Worm (Caenorhabditis elegans) whole organism, young adult: Measurements from ENCODE around the gene nspa-2.

Experiments
- B0019.2 ChIP-seq: fragments of 200-800 bp; sonication (Bioruptor generic); conservative IDR thresholded peaks from 2 replicates; pipeline ENCODE4 v1.3.6; 2022; ENCODE audit warnings: missing genetic modification reagents, missing genetic modification characterization, missing compliant biosample characterization
- B0035.1 ChIP-seq: sonication (generic microtip); optimal IDR thresholded peaks from 2 replicates; lab custom pipeline; 2016; ENCODE audit warnings: missing genetic modification characterization, mild to moderate bottlenecking, missing compliant biosample characterization, missing genotype, missing genetic modification reagents
- B0336.3 ChIP-seq: fragments of 200-800 bp; sonication (Bioruptor generic); IDR thresholded peaks from 2 replicates; pipeline ENCODE4 v1.3.6; 2022; ENCODE audit warnings: missing genetic modification characterization, missing compliant biosample characterization
- D2030.7 ChIP-seq: fragments of 200-800 bp; sonication (Bioruptor generic); IDR thresholded peaks from 2 replicates; pipeline ENCODE4 v1.3.6; 2022; ENCODE audit warnings: missing genetic modification reagents, missing genetic modification characterization, missing compliant biosample characterization
- F10E7.11 ChIP-seq: sonication (generic microtip); optimal IDR thresholded peaks from 2 replicates; lab custom pipeline; 2017; ENCODE audit warnings: mild to moderate bottlenecking, missing genetic modification characterization, moderate library complexity, missing compliant biosample characterization
- F22D6.2 ChIP-seq: sonication (generic microtip); optimal IDR thresholded peaks from 2 replicates; lab custom pipeline; 2016; ENCODE audit warnings: mild to moderate bottlenecking, missing genetic modification characterization, missing compliant biosample characterization
- F55B11.4 ChIP-seq: sonication (generic microtip); optimal IDR thresholded peaks from 2 replicates; lab custom pipeline; 2016; ENCODE audit warnings: missing compliant biosample characterization, missing genetic modification characterization, borderline replicate concordance; ENCODE audit not compliant: insufficient read depth
- K12H6.12 ChIP-seq: fragments of 200-800 bp; sonication (Bioruptor generic); optimal IDR thresholded peaks from 2 replicates; lab custom pipeline; 2018; ENCODE audit warnings: mild to moderate bottlenecking, missing genetic modification characterization, missing compliant biosample characterization
- T07F8.4 ChIP-seq: sonication (generic microtip); optimal IDR thresholded peaks from 2 replicates; lab custom pipeline; 2016; ENCODE audit warnings: mild to moderate bottlenecking, missing genetic modification characterization, moderate library complexity, missing compliant biosample characterization
- Y67H2A.10 ChIP-seq: fragments of 200-800 bp; sonication (Bioruptor generic); conservative IDR thresholded peaks from 2 replicates; pipeline ENCODE4 v1.3.6; 2022; ENCODE audit warnings: missing genetic modification reagents, missing genetic modification characterization, missing compliant biosample characterization
- akir-1 ChIP-seq: fragments of 200-800 bp; sonication (Bioruptor generic); optimal IDR thresholded peaks from 2 replicates; lab custom pipeline; 2018; ENCODE audit warnings: mild to moderate bottlenecking, missing genetic modification characterization, moderate library complexity, missing compliant biosample characterization
- ama-1 ChIP-seq, 3 experiments: fragments of 150-350 bp in 1 of 3; sonication (generic microtip) in 2 of 3; optimal IDR thresholded peaks; 2 replicates each; lab custom pipeline; 2014 to 2018; ENCODE audit warnings: missing biosample characterization in 2 of 3, missing genetic modification characterization in 2 of 3, missing genetic modification reagents in 2 of 3
- aptf-2 ChIP-seq: fragments of 200-800 bp; sonication (Bioruptor generic); conservative IDR thresholded peaks from 2 replicates; pipeline ENCODE4 v1.3.6; 2022; ENCODE audit warnings: missing genetic modification reagents, missing genetic modification characterization, missing compliant biosample characterization
- aptf-3 ChIP-seq: fragments of 200-800 bp; sonication (Bioruptor generic); IDR thresholded peaks from 2 replicates; pipeline ENCODE4 v1.3.6; 2022; ENCODE audit warnings: missing genetic modification characterization, missing compliant biosample characterization
- attf-3 ChIP-seq: fragments of 200-800 bp; sonication (Bioruptor generic); conservative IDR thresholded peaks from 2 replicates; pipeline ENCODE4 v1.3.6; 2022; ENCODE audit warnings: missing genetic modification reagents, missing genetic modification characterization, missing compliant biosample characterization
- cebp-1 ChIP-seq, 2 experiments: fragments of 200-800 bp in 1 of 2; sonication (Bioruptor generic) in 1 of 2; sonication (generic microtip) in 1 of 2; IDR thresholded peaks in 1 of 2; optimal IDR thresholded peaks in 1 of 2; 2 replicates each; pipeline versions ENCODE4 v1.3.6 to Lab custom; 2017 to 2022; ENCODE audit warnings: missing compliant biosample characterization in 2 of 2, missing genetic modification characterization in 2 of 2, mild to moderate bottlenecking in 1 of 2, missing genetic modification reagents in 1 of 2, moderate library complexity in 1 of 2
- ceh-40 ChIP-seq: fragments of 200-800 bp; sonication (Bioruptor generic); IDR thresholded peaks from 2 replicates; pipeline ENCODE4 v1.3.6; 2022; ENCODE audit warnings: missing genetic modification characterization, missing compliant biosample characterization
- chd-7 ChIP-seq: sonication (generic microtip); optimal IDR thresholded peaks from 2 replicates; lab custom pipeline; 2016; ENCODE audit warnings: mild to moderate bottlenecking, missing genetic modification characterization, moderate library complexity, missing compliant biosample characterization
- dox-1 ChIP-seq: fragments of 200-800 bp; sonication (Bioruptor generic); IDR thresholded peaks from 2 replicates; pipeline ENCODE4 v1.3.6; 2022; ENCODE audit warnings: missing genetic modification reagents, missing genetic modification characterization, missing compliant biosample characterization
- dpl-1 ChIP-seq: fragments of 150-350 bp; optimal IDR thresholded peaks from 2 replicates; lab custom pipeline; 2014; ENCODE audit warnings: missing biosample characterization, missing genetic modification reagents, missing genetic modification characterization
- egl-18 ChIP-seq: fragments of 200-800 bp; sonication (Bioruptor generic); IDR thresholded peaks from 2 replicates; pipeline ENCODE4 v1.3.6; 2022; ENCODE audit warnings: missing genetic modification reagents, missing genetic modification characterization, missing compliant biosample characterization
- egl-44 ChIP-seq: fragments of 200-800 bp; sonication (Bioruptor generic); IDR thresholded peaks from 2 replicates; pipeline ENCODE4 v1.3.6; 2022; ENCODE audit warnings: missing genetic modification reagents, missing genetic modification characterization, missing compliant biosample characterization
- ekl-4 ChIP-seq: fragments of 200-800 bp; sonication (Bioruptor generic); IDR thresholded peaks from 2 replicates; pipeline ENCODE4 v1.3.6; 2022; ENCODE audit warnings: missing genetic modification reagents, missing genetic modification characterization, missing compliant biosample characterization
- ets-4 ChIP-seq: fragments of 200-800 bp; sonication (Bioruptor generic); optimal IDR thresholded peaks from 2 replicates; lab custom pipeline; 2018; ENCODE audit warnings: mild to moderate bottlenecking, missing genetic modification characterization, missing compliant biosample characterization
- gei-17 ChIP-seq: fragments of 200-800 bp; sonication (Bioruptor generic); optimal IDR thresholded peaks from 2 replicates; lab custom pipeline; 2018; ENCODE audit warnings: mild to moderate bottlenecking, missing genetic modification characterization, missing compliant biosample characterization
- hlh-26 ChIP-seq: fragments of 200-800 bp; sonication (Bioruptor generic); conservative IDR thresholded peaks from 2 replicates; pipeline ENCODE4 v1.3.6; 2022; ENCODE audit warnings: missing genetic modification reagents, missing genetic modification characterization, missing compliant biosample characterization
- lin-35 ChIP-seq, 3 experiments: fragments of 150-350 bp in 2 of 3; sonication (generic microtip) in 1 of 3; optimal IDR thresholded peaks; 2 replicates each; lab custom pipeline; 2014 to 2018; ENCODE audit warnings: missing biosample characterization in 3 of 3, missing genetic modification characterization in 3 of 3, missing genetic modification reagents in 3 of 3
- lsl-1 ChIP-seq: fragments of 200-800 bp; sonication (Bioruptor generic); optimal IDR thresholded peaks from 2 replicates; lab custom pipeline; 2018; ENCODE audit warnings: mild to moderate bottlenecking, missing genetic modification characterization, moderate library complexity, missing compliant biosample characterization
- lsy-27 ChIP-seq: sonication (generic microtip); optimal IDR thresholded peaks from 2 replicates; lab custom pipeline; 2017; ENCODE audit warnings: missing genetic modification characterization, mild to moderate bottlenecking, missing compliant biosample characterization, antibody characterized with exemption, missing genotype, borderline replicate concordance; ENCODE audit not compliant: insufficient read depth
- madf-8 ChIP-seq: fragments of 200-800 bp; sonication (Bioruptor generic); conservative IDR thresholded peaks from 2 replicates; pipeline ENCODE4 v1.3.6; 2022; ENCODE audit warnings: missing genetic modification reagents, missing genetic modification characterization, missing compliant biosample characterization
- mcd-1 ChIP-seq: fragments of 200-800 bp; sonication (Bioruptor generic); IDR thresholded peaks from 2 replicates; pipeline ENCODE4 v1.3.6; 2022; ENCODE audit warnings: missing genetic modification reagents, missing genetic modification characterization, missing compliant biosample characterization
- mes-4 ChIP-seq: sonication (generic microtip); optimal IDR thresholded peaks from 2 replicates; lab custom pipeline; 2016; ENCODE audit warnings: missing genotype, missing genetic modification characterization, missing compliant biosample characterization
- nfya-2 ChIP-seq: fragments of 200-800 bp; sonication (Bioruptor generic); IDR thresholded peaks from 2 replicates; pipeline ENCODE4 v1.3.6; 2022; ENCODE audit warnings: missing genetic modification reagents, missing genetic modification characterization, missing compliant biosample characterization
- nfyb-1 ChIP-seq: fragments of 200-800 bp; sonication (Bioruptor generic); IDR thresholded peaks from 2 replicates; pipeline ENCODE4 v1.3.6; 2022; ENCODE audit warnings: missing genetic modification reagents, missing genetic modification characterization, missing compliant biosample characterization
- nhr-27 ChIP-seq: fragments of 200-800 bp; sonication (Bioruptor generic); optimal IDR thresholded peaks from 2 replicates; lab custom pipeline; 2018; ENCODE audit warnings: mild to moderate bottlenecking, missing genetic modification characterization, moderate library complexity, missing compliant biosample characterization
- nhr-80 ChIP-seq: sonication (generic microtip); optimal IDR thresholded peaks from 2 replicates; lab custom pipeline; 2016; ENCODE audit warnings: missing genetic modification characterization, missing compliant biosample characterization
- pha-4 ChIP-seq: fragments of 150-350 bp; sonication (generic microtip); optimal IDR thresholded peaks from 2 replicates; lab custom pipeline; 2014; ENCODE audit warnings: missing biosample characterization, missing genetic modification reagents, missing genetic modification characterization
- sdz-38 ChIP-seq: sonication (generic microtip); optimal IDR thresholded peaks from 2 replicates; lab custom pipeline; 2016; ENCODE audit warnings: missing genotype, missing genetic modification characterization, missing compliant biosample characterization
- snpc-4 ChIP-seq, 5 experiments: fragments of 150-350 bp in 1 of 5; sonication (generic microtip) in 4 of 5; optimal IDR thresholded peaks; 2 replicates each; lab custom pipeline; 2014 to 2018; ENCODE audit warnings: missing genetic modification characterization in 5 of 5, missing biosample characterization in 3 of 5, antibody characterized with exemption in 2 of 5, mild to moderate bottlenecking in 2 of 5, missing compliant biosample characterization in 2 of 5, missing genotype in 2 of 5, moderate library complexity in 2 of 5, missing genetic modification reagents in 1 of 5
- somi-1 ChIP-seq: fragments of 200-800 bp; sonication (Bioruptor generic); optimal IDR thresholded peaks from 2 replicates; lab custom pipeline; 2018; ENCODE audit warnings: mild to moderate bottlenecking, missing genetic modification characterization, missing compliant biosample characterization
- tlf-1 ChIP-seq: fragments of 200-800 bp; sonication (Bioruptor generic); optimal IDR thresholded peaks from 2 replicates; lab custom pipeline; 2018; ENCODE audit warnings: mild to moderate bottlenecking, missing genetic modification characterization, missing compliant biosample characterization
- zim-3 ChIP-seq: sonication (generic microtip); optimal IDR thresholded peaks from 2 replicates; lab custom pipeline; 2017; ENCODE audit warnings: mild to moderate bottlenecking, missing genetic modification characterization, moderate library complexity, missing compliant biosample characterization
- ztf-18 ChIP-seq: sonication (generic microtip); optimal IDR thresholded peaks from 2 replicates; lab custom pipeline; 2016; ENCODE audit warnings: missing genotype, mild to moderate bottlenecking, missing genetic modification characterization, missing compliant biosample characterization
- ztf-22 ChIP-seq: fragments of 200-800 bp; sonication (Bioruptor generic); optimal IDR thresholded peaks from 2 replicates; lab custom pipeline; 2018; ENCODE audit warnings: mild to moderate bottlenecking, missing genetic modification characterization, moderate library complexity, missing compliant biosample characterization
- ztf-25 ChIP-seq: fragments of 200-800 bp; sonication (Bioruptor generic); IDR thresholded peaks from 2 replicates; pipeline ENCODE4 v1.3.6; 2022; ENCODE audit warnings: missing genetic modification reagents, missing genetic modification characterization, missing compliant biosample characterization
- ztf-3 ChIP-seq: fragments of 200-800 bp; sonication (Bioruptor generic); optimal IDR thresholded peaks from 2 replicates; lab custom pipeline; 2018; ENCODE audit warnings: mild to moderate bottlenecking, missing genetic modification characterization, missing compliant biosample characterization
- ztf-6 ChIP-seq: fragments of 200-800 bp; sonication (Bioruptor generic); IDR thresholded peaks from 2 replicates; pipeline ENCODE4 v1.3.6; 2022; ENCODE audit warnings: missing genetic modification reagents, missing genetic modification characterization, missing compliant biosample characterization

Gene nspa-2

DNA sequence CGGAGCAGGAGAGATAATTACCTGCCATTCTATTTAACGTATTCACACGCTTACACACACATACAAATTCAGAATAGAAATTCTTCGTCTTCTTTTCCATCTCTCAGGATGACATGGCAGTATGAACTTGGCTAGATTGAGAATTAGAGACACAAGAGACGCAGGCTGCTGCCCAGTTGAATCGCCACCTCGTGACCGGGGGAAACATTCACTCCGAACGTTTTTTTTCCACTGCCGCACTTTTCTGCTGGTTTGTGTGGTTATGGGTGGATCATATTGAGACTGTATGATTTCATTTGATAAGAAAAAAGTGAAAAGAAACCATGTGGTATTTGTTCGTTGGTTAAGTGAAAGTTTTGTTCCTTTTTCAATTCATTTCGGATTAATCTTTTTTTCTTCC lies 41.3 kb upstream of the nspa-2 start (continued):
- no peak for TF ChIP-seq nfya-2 (GFP tag; lab: Robert Waterston, UW)
- TF ChIP-seq F55B11.4 (tag; lab: Kevin White, UChicago) = no peak
- TF ChIP-seq aptf-3 = no peak
- no peak for TF ChIP-seq mes-4 (tag; lab: Kevin White, UChicago)
- no peak for TF ChIP-seq pha-4 (tag; lab: Kevin White, UChicago)
- TF ChIP-seq dox-1 (GFP tag; lab: Robert Waterston, UW) = peak; percentile 44; the same call in 1 of the 2 replicates
- TF ChIP-seq aptf-2 (GFP tag; lab: Robert Waterston, UW) = no peak
- no peak for TF ChIP-seq ets-4
- peak; percentile 50; the same call in 1 of the 2 replicates for TF ChIP-seq B0336.3 (GFP tag; lab: Robert Waterston, UW)
- no peak for TF ChIP-seq ceh-40 (GFP tag; lab: Robert Waterston, UW)
- TF ChIP-seq cebp-1 (GFP tag; IDR thresholded peaks at IDR 0.05; lab: Robert Waterston, UW) = 0 out of 2 replicates have a peak, but pooled peaks have one; percentile 24
- peak; percentile 76 for TF ChIP-seq cebp-1 (tag; optimal IDR thresholded peaks at IDR 0.05; lab: Kevin White, UChicago)
- peak; percentile 13 for TF ChIP-seq ztf-3 (GFP tag; lab: Kevin White, UChicago)
- TF ChIP-seq nhr-80 = peak; percentile 75
- TF ChIP-seq F22D6.2 = no peak
- TF ChIP-seq mcd-1 (GFP tag; lab: Robert Waterston, UW) = peak; percentile 45
- no peak for TF ChIP-seq egl-18 (GFP tag; lab: Robert Waterston, UW)
- TF ChIP-seq akir-1 (GFP tag; lab: Kevin White, UChicago) = no peak
- TF ChIP-seq ztf-6 = no peak
- peak in 1 of 3 experiments; percentile 54 for TF ChIP-seq lin-35 (GFP tag; optimal IDR thresholded peaks at IDR 0.05; lab: Kevin White, UChicago)
- TF ChIP-seq ztf-18 (tag; lab: Kevin White, UChicago) = no peak
- TF ChIP-seq egl-44 (GFP tag; lab: Robert Waterston, UW) = no peak
- peak; percentile 43 for TF ChIP-seq gei-17
- no peak for TF ChIP-seq lsl-1 (GFP tag; lab: Kevin White, UChicago)
- TF ChIP-seq K12H6.12 (tag; lab: Kevin White, UChicago) = peak; percentile 37
- TF ChIP-seq dpl-1 (GFP tag; lab: Kevin White, UChicago) = no peak
- no peak for TF ChIP-seq madf-8 (GFP tag; lab: Robert Waterston, UW)
- no peak for TF ChIP-seq T07F8.4
- TF ChIP-seq ama-1 (optimal IDR thresholded peaks at IDR 0.05; lab: Kevin White, UChicago) = no peak
- TF ChIP-seq ama-1 (GFP tag; optimal IDR thresholded peaks at IDR 0.05; lab: Kevin White, UChicago) = no peak
- TF ChIP-seq somi-1 = peak; percentile 84
- TF ChIP-seq chd-7 (tag; lab: Kevin White, UChicago) = peak; percentile 80
- no peak for TF ChIP-seq snpc-4 (GFP tag; optimal IDR thresholded peaks at IDR 0.05; lab: Kevin White, UChicago)
- peak in 3 of 4 experiments; percentile 19 to 49 (median 39) for TF ChIP-seq snpc-4 (tag; optimal IDR thresholded peaks at IDR 0.05; lab: Kevin White, UChicago)
- TF ChIP-seq tlf-1 (GFP tag; lab: Kevin White, UChicago) = peak; percentile 39
- TF ChIP-seq B0035.1 (tag; lab: Kevin White, UChicago) = no peak
- TF ChIP-seq Y67H2A.10 (GFP tag; lab: Robert Waterston, UW) = no peak
- TF ChIP-seq ztf-22 (GFP tag; lab: Kevin White, UChicago) = peak; percentile 70
- peak; percentile 72; the same call in 1 of the 2 replicates for TF ChIP-seq nfyb-1
- TF ChIP-seq ztf-25 (GFP tag; lab: Robert Waterston, UW) = no peak
- no peak for TF ChIP-seq hlh-26 (GFP tag; lab: Robert Waterston, UW)
- TF ChIP-seq lsy-27 (tag; lab: Kevin White, UChicago) = no peak
- TF ChIP-seq sdz-38 = no peak
- no peak for TF ChIP-seq attf-3 (GFP tag; lab: Robert Waterston, UW)
- no peak for TF ChIP-seq F10E7.11 (tag; lab: Kevin White, UChicago)
- TF ChIP-seq zim-3 (tag; lab: Kevin White, UChicago) = no peak
- TF ChIP-seq B0019.2 = no peak
- TF ChIP-seq ekl-4 (GFP tag; lab: Robert Waterston, UW) = no peak; the same call in 1 of the 2 replicates
- no peak for TF ChIP-seq D2030.7
- no peak for TF ChIP-seq nhr-27
